Fruit fly (Drosophila melanogaster) whole organism, adult: ENCODE results near the gene Gycbeta100B.

Source experiments
- CG14711 ChIP-seq: fragments of 200-800 bp; sonication (Bioruptor generic); optimal IDR thresholded peaks from 2 replicates; lab custom pipeline; 2018; ENCODE audit warnings: missing biosample characterization, mild to moderate bottlenecking, missing genetic modification characterization, moderate library complexity
- CG1620 ChIP-seq: fragments of 200-800 bp; sonication (Bioruptor generic); optimal IDR thresholded peaks from 2 replicates; lab custom pipeline; 2016; ENCODE audit warnings: missing biosample characterization, missing genetic modification characterization
- CG33017 ChIP-seq: fragments of 200-800 bp; sonication (Bioruptor generic); optimal IDR thresholded peaks from 2 replicates; lab custom pipeline; 2018; ENCODE audit warnings: missing biosample characterization, mild to moderate bottlenecking, missing genetic modification characterization, moderate library complexity
- CG7045 ChIP-seq: fragments of 200-800 bp; sonication (Bioruptor generic); optimal IDR thresholded peaks from 2 replicates; lab custom pipeline; 2017; ENCODE audit warnings: missing biosample characterization, mild to moderate bottlenecking, missing genetic modification characterization
- CG7101 ChIP-seq: fragments of 200-800 bp; sonication (Bioruptor generic); optimal IDR thresholded peaks from 2 replicates; lab custom pipeline; 2018; ENCODE audit warnings: missing biosample characterization, mild to moderate bottlenecking, missing genetic modification characterization, moderate library complexity
- Crg-1 ChIP-seq: fragments of 200-800 bp; sonication (Bioruptor generic); optimal IDR thresholded peaks from 2 replicates; lab custom pipeline; 2016; ENCODE audit warnings: missing biosample characterization, missing genetic modification characterization
- Hr96 ChIP-seq: fragments of 200-800 bp; sonication (Bioruptor generic); optimal IDR thresholded peaks from 2 replicates; lab custom pipeline; 2016; ENCODE audit warnings: missing biosample characterization, missing genetic modification characterization
- cnc ChIP-seq, 2 experiments: fragments of >200 bp; optimal IDR thresholded peaks; 2 replicates each; lab custom pipeline; 2017
- kay ChIP-seq: fragments of 200-800 bp; sonication (Bioruptor generic); peaks from one replicate; lab custom pipeline; 2016; ENCODE audit warnings: missing biosample characterization, missing genetic modification characterization, borderline replicate concordance
- tj ChIP-seq: fragments of 200-800 bp; sonication (Bioruptor generic); optimal IDR thresholded peaks from 3 replicates; lab custom pipeline; 2017; ENCODE audit warnings: missing biosample characterization, mild to moderate bottlenecking, missing genetic modification characterization, moderate library complexity
- toe ChIP-seq: fragments of 200-800 bp; sonication (Bioruptor generic); optimal IDR thresholded peaks from 2 replicates; lab custom pipeline; 2016; ENCODE audit warnings: missing biosample characterization, missing genetic modification characterization

dm6 chr3R:31086394-31086793 lies 47.8 kb upstream of the Gycbeta100B start:
- TF ChIP-seq kay (GFP tag; lab: Kevin White, UChicago): no peak
- TF ChIP-seq Hr96: no peak
- TF ChIP-seq tj: no peak
- TF ChIP-seq CG1620 (GFP tag; lab: Kevin White, UChicago): no peak
- no peak for TF ChIP-seq CG33017 (tag; lab: Kevin White, UChicago)
- no peak for TF ChIP-seq CG14711 (tag; lab: Kevin White, UChicago)
- no peak for TF ChIP-seq Crg-1 (GFP tag; lab: Kevin White, UChicago)
- TF ChIP-seq CG7101 (tag; lab: Kevin White, UChicago): no peak
- no peak for TF ChIP-seq CG7045 (GFP tag; lab: Kevin White, UChicago)
- TF ChIP-seq cnc (optimal IDR thresholded peaks at IDR 0.05; lab: Kevin White, UChicago): no peak
- no peak for TF ChIP-seq toe (GFP tag; lab: Kevin White, UChicago)
